ENCODE assay signal across 2 worm cellular contexts in genomic region chrX:621190-621589, ce11.
TF ChIP-seq lines count a peak whose summit lies in the region.

Gene unc-96, minus strand, starts transcription at chrX:621290.

TF ChIP-seq in whole organism, L1 larva, 84 proteins besides CTCF, POLR2A, EP300 and RAD21:
- TF ChIP-seq zip-4 (GFP tag; optimal IDR thresholded peaks at IDR 0.05; lab: Kevin White, UChicago) (peak; percentile 35), egl-13 (tag; optimal IDR thresholded peaks at IDR 0.05; lab: Kevin White, UChicago) (no peak)

TF ChIP-seq in whole organism, young adult, 124 proteins besides CTCF, POLR2A, EP300 and RAD21:
- TF ChIP-seq dpff-1 (tag; optimal IDR thresholded peaks at IDR 0.05; lab: Kevin White, UChicago): no peak
- peak; percentile 67 for TF ChIP-seq cebp-1 (GFP tag; IDR thresholded peaks at IDR 0.05; lab: Robert Waterston, UW)
- TF ChIP-seq cebp-1 (tag; optimal IDR thresholded peaks at IDR 0.05; lab: Kevin White, UChicago): no peak
TF ChIP-seq in whole organism, young adult: peak in this region for 1.
